Worm (Caenorhabditis elegans) whole organism, early embryonic: ENCODE results near the gene gtl-1.

ENCODE experiments used
- B0310.2 ChIP-seq: sonication (generic microtip); optimal IDR thresholded peaks from 2 replicates; lab custom pipeline; 2016; ENCODE audit warnings: mild to moderate bottlenecking, missing genetic modification characterization, missing compliant biosample characterization
- F13C5.2 ChIP-seq: sonication (generic microtip); optimal IDR thresholded peaks from 2 replicates; lab custom pipeline; 2017; ENCODE audit warnings: mild to moderate bottlenecking, missing genetic modification characterization, inconsistent platforms, missing compliant biosample characterization
- aly-1 ChIP-seq: sonication (generic microtip); optimal IDR thresholded peaks from 2 replicates; lab custom pipeline; 2016; ENCODE audit warnings: missing genetic modification characterization, missing compliant biosample characterization
- ama-1 ChIP-seq: fragments of 150-350 bp; optimal IDR thresholded peaks from 2 replicates; lab custom pipeline; 2014
- ceh-13 ChIP-seq: fragments of 200-800 bp; sonication (Bioruptor generic); optimal IDR thresholded peaks from 2 replicates; lab custom pipeline; 2018; ENCODE audit warnings: mild to moderate bottlenecking, missing genetic modification characterization, missing compliant biosample characterization
- ceh-36 ChIP-seq: sonication (generic microtip); optimal IDR thresholded peaks from 2 replicates; lab custom pipeline; 2016; ENCODE audit warnings: missing genetic modification characterization, inconsistent platforms, missing compliant biosample characterization
- ets-7 ChIP-seq: sonication (generic microtip); optimal IDR thresholded peaks from 2 replicates; lab custom pipeline; 2016; ENCODE audit warnings: missing genotype, missing genetic modification characterization, missing compliant biosample characterization
- flt-1 ChIP-seq: fragments of 200-800 bp; sonication (Bioruptor generic); IDR thresholded peaks from 2 replicates; pipeline ENCODE4 v1.3.6; 2022; ENCODE audit warnings: missing genetic modification characterization, missing compliant biosample characterization
- hmbx-1 ChIP-seq: sonication (generic microtip); optimal IDR thresholded peaks from 2 replicates; lab custom pipeline; 2016; ENCODE audit warnings: mild to moderate bottlenecking, missing genetic modification characterization, missing compliant biosample characterization
- hmg-4 ChIP-seq: fragments of 200-800 bp; sonication (Bioruptor generic); optimal IDR thresholded peaks from 2 replicates; lab custom pipeline; 2018; ENCODE audit warnings: mild to moderate bottlenecking, missing genetic modification characterization, missing compliant biosample characterization
- hnd-1 ChIP-seq: sonication (generic microtip); optimal IDR thresholded peaks from 2 replicates; lab custom pipeline; 2016; ENCODE audit warnings: missing genetic modification characterization, missing compliant biosample characterization
- pes-1 ChIP-seq: fragments of 200-800 bp; sonication (Bioruptor generic); IDR thresholded peaks from 2 replicates; pipeline ENCODE4 v1.3.6; 2022; ENCODE audit warnings: missing genetic modification reagents, missing genetic modification characterization, missing compliant biosample characterization
- scrt-1 ChIP-seq: fragments of 200-800 bp; sonication (Bioruptor generic); IDR thresholded peaks from 2 replicates; pipeline ENCODE4 v1.3.6; 2022; ENCODE audit warnings: missing genetic modification characterization, missing compliant biosample characterization
- sea-1 ChIP-seq: fragments of 200-800 bp; sonication (Bioruptor generic); conservative IDR thresholded peaks from 2 replicates; pipeline ENCODE4 v1.3.6; 2022; ENCODE audit warnings: missing genetic modification characterization, missing compliant biosample characterization
- tbx-11 ChIP-seq: fragments of 200-800 bp; sonication (Bioruptor generic); IDR thresholded peaks from 2 replicates; pipeline ENCODE4 v1.3.6; 2022; ENCODE audit warnings: missing genetic modification characterization, missing compliant biosample characterization
- tbx-37 ChIP-seq: fragments of 200-800 bp; sonication (Bioruptor generic); conservative IDR thresholded peaks from 2 replicates; pipeline ENCODE4 v1.3.6; 2022; ENCODE audit warnings: missing genetic modification reagents, missing genetic modification characterization, missing compliant biosample characterization
- tra-4 ChIP-seq: sonication (generic microtip); optimal IDR thresholded peaks from 2 replicates; lab custom pipeline; 2017; ENCODE audit warnings: missing genetic modification characterization, missing compliant biosample characterization

gtl-1 gene

DNA sequence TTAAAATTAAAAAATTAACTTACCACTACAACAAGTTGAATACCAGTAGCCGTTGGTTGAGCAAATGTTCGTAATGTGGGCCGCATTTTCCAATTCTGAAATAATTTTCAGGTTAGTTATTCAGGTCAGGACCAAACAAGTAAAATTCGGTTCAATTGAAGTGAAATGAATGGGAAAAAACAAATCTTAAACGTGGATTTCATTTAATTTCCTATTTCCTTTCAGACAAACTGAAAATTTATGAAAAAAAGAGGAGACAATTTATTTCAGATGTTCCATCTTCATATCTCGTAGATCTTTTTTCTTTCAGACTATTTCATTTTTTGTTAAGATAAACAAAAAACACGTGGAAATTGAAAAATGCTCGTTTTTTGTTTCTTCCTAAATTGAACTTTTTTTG lies 18.0 kb downstream of the gtl-1 start, which contains the start of gene C05C12.6:
C05C12.6 (minus strand) TSS at position 101 of the 400 bp plus-strand sequence.
- TF ChIP-seq tbx-37 (GFP tag; lab: Robert Waterston, UW) = no peak
- no peak for TF ChIP-seq ceh-36 (tag; lab: Kevin White, UChicago)
- no peak for TF ChIP-seq ets-7
- no peak for TF ChIP-seq flt-1 (GFP tag; lab: Robert Waterston, UW)
- TF ChIP-seq ama-1 (lab: Kevin White, UChicago) = no peak
- no peak for TF ChIP-seq aly-1 (tag; lab: Kevin White, UChicago)
- no peak for TF ChIP-seq tbx-11 (GFP tag; lab: Robert Waterston, UW)
- no peak for TF ChIP-seq hnd-1
- TF ChIP-seq scrt-1 (GFP tag; lab: Robert Waterston, UW) = no peak

DNA sequence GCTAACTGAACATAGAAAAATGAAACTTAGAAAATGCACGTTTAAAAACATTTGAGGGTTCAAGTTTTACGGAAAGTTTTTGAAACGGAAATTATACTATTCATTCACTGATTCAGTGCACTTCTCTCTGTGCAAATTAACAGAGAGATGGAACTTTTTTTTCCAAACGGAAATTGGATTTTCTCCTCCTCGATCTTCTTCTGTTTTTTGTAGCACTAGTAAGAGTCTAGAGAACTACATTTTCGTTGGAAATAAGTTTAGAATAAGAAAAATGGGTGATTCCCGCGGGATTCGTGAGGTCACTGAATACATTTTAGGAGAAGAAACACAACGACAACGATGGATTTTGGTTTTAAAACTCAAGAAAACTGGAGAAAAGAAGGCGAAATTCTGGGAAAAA lies 23.6 kb downstream of the gtl-1 start:
- TF ChIP-seq ceh-36 (tag; lab: Kevin White, UChicago) = no peak
- no peak for TF ChIP-seq hnd-1
- TF ChIP-seq ama-1 (lab: Kevin White, UChicago) = no peak
- no peak for TF ChIP-seq scrt-1 (GFP tag; lab: Robert Waterston, UW)
- no peak for TF ChIP-seq tra-4 (tag; lab: Kevin White, UChicago)
- no peak for TF ChIP-seq hmg-4 (GFP tag; lab: Kevin White, UChicago)
- no peak for TF ChIP-seq tbx-37 (GFP tag; lab: Robert Waterston, UW)
- TF ChIP-seq aly-1 (tag; lab: Kevin White, UChicago) = no peak
- no peak for TF ChIP-seq F13C5.2 (tag; lab: Kevin White, UChicago)
- TF ChIP-seq B0310.2 (tag; lab: Kevin White, UChicago) = no peak
- TF ChIP-seq flt-1 (GFP tag; lab: Robert Waterston, UW) = no peak
- no peak for TF ChIP-seq pes-1 (GFP tag; lab: Robert Waterston, UW)
- no peak for TF ChIP-seq ceh-13 (GFP tag; lab: Kevin White, UChicago)
- no peak for TF ChIP-seq sea-1 (GFP tag; lab: Robert Waterston, UW)
- no peak for TF ChIP-seq hmbx-1 (tag; lab: Kevin White, UChicago)
- TF ChIP-seq ets-7 = no peak
- no peak for TF ChIP-seq tbx-11 (GFP tag; lab: Robert Waterston, UW)

DNA sequence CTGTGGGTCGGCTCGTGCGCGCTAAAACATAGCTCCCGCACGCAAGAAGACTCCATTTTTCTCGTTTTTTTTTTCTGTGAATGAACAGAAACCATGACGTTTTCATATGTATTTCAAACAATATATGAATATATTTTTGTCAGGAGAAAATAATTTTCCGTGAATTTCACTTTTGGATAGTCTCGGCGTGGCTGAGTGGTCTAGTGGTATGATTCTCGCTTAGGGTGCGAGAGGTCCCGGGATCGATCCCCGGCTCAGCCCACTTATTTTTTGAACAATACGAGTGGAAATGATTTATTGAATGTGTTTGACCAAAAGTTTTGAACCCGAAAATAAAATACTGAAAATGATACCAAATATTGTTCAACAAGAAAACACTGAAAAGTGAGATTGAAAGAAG lies 28.0 kb downstream of the gtl-1 start:
- TF ChIP-seq scrt-1 (GFP tag; lab: Robert Waterston, UW) (no peak), hmg-4 (GFP tag; lab: Kevin White, UChicago) (no peak), tbx-37 (GFP tag; lab: Robert Waterston, UW) (no peak), tra-4 (tag; lab: Kevin White, UChicago) (no peak), ceh-36 (tag; lab: Kevin White, UChicago) (no peak), ceh-13 (GFP tag; lab: Kevin White, UChicago) (no peak), B0310.2 (tag; lab: Kevin White, UChicago) (no peak), hnd-1 (no peak), sea-1 (GFP tag; lab: Robert Waterston, UW) (no peak), aly-1 (tag; lab: Kevin White, UChicago) (no peak), tbx-11 (GFP tag; lab: Robert Waterston, UW) (no peak), F13C5.2 (tag; lab: Kevin White, UChicago) (no peak), hmbx-1 (tag; lab: Kevin White, UChicago) (no peak), pes-1 (GFP tag; lab: Robert Waterston, UW) (no peak), flt-1 (GFP tag; lab: Robert Waterston, UW) (no peak), ets-7 (no peak)

DNA sequence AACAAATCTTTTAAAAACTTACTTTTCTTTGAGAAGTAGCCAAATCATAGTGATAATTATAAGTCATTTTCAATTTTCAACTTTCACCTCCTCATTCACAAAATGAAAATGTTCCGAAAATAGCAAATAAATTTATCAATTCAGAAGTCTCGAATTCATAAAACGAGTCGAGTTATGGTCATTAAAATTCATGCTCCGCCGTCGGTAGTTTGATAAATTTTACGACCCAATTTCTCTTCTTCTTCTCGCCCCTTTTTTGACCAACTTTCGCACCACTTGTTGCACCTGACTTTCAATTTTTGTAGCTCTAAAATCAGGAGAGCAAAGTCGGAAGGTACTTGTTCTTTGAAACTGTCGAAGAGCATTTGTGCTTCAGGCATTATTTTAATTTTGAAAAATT lies 29.3 kb downstream of the gtl-1 start, which contains the start of gene best-7:
best-7 (minus strand) TSS at position 239 of the 400 bp plus-strand sequence.
- TF ChIP-seq hnd-1 (no peak), ceh-36 (tag; lab: Kevin White, UChicago) (no peak), F13C5.2 (tag; lab: Kevin White, UChicago) (no peak), tra-4 (tag; lab: Kevin White, UChicago) (no peak), aly-1 (tag; lab: Kevin White, UChicago) (no peak), ceh-13 (GFP tag; lab: Kevin White, UChicago) (no peak), B0310.2 (tag; lab: Kevin White, UChicago) (no peak), ama-1 (lab: Kevin White, UChicago) (no peak), ets-7 (no peak), flt-1 (GFP tag; lab: Robert Waterston, UW) (no peak), tbx-11 (GFP tag; lab: Robert Waterston, UW) (no peak), sea-1 (GFP tag; lab: Robert Waterston, UW) (no peak), scrt-1 (GFP tag; lab: Robert Waterston, UW) (no peak), tbx-37 (GFP tag; lab: Robert Waterston, UW) (no peak), hmbx-1 (tag; lab: Kevin White, UChicago) (no peak), pes-1 (GFP tag; lab: Robert Waterston, UW) (no peak), hmg-4 (GFP tag; lab: Kevin White, UChicago) (no peak)

DNA sequence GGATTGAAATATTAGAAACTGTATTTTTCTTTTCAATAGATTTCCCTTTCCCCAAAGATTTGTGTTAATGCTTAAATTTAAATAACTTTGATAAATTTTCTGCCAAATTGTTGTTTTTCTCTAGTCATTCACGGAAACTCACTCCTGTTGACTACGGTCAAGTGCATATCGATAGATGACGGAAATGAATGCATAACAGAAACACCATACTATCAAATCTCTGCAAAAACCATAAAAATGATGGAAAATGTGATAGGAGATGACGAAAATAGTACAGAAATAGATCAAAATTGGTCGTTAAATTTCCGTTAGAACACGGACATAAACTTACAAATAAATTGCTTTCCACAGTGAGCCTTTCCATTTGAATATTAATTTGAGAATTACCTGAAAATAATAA lies 30.3 kb downstream of the gtl-1 start:
- TF ChIP-seq tbx-37 (GFP tag; lab: Robert Waterston, UW) (no peak), hmbx-1 (tag; lab: Kevin White, UChicago) (no peak), aly-1 (tag; lab: Kevin White, UChicago) (no peak), ets-7 (no peak), tbx-11 (GFP tag; lab: Robert Waterston, UW) (no peak), ceh-36 (tag; lab: Kevin White, UChicago) (no peak), ceh-13 (GFP tag; lab: Kevin White, UChicago) (no peak), flt-1 (GFP tag; lab: Robert Waterston, UW) (no peak), hnd-1 (no peak), sea-1 (GFP tag; lab: Robert Waterston, UW) (no peak)

DNA sequence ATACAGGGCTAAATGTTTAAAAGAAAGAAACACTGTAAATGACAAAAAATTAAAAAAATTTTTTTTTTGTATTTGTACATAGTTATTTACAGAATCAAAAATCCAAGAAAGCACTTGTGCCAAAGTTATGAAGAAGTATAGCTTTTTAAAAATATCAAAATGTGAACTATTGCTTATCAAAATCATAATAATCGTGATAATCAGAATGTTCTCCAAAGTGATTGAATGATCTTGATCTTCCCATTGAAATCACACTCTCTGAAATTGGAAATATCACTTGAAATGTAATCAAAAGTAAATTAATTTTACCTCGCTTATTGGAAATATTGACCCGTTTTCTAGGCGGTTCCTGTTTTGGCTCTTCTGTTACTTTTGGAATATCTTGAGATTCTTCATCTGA lies 32.8 kb downstream of the gtl-1 start:
- TF ChIP-seq B0310.2 (tag; lab: Kevin White, UChicago) (no peak), sea-1 (GFP tag; lab: Robert Waterston, UW) (no peak), tbx-11 (GFP tag; lab: Robert Waterston, UW) (no peak), pes-1 (GFP tag; lab: Robert Waterston, UW) (no peak), tra-4 (tag; lab: Kevin White, UChicago) (no peak), ceh-36 (tag; lab: Kevin White, UChicago) (no peak), F13C5.2 (tag; lab: Kevin White, UChicago) (no peak), aly-1 (tag; lab: Kevin White, UChicago) (no peak), tbx-37 (GFP tag; lab: Robert Waterston, UW) (no peak), ets-7 (no peak), scrt-1 (GFP tag; lab: Robert Waterston, UW) (no peak), ceh-13 (GFP tag; lab: Kevin White, UChicago) (no peak), ama-1 (lab: Kevin White, UChicago) (no peak), flt-1 (GFP tag; lab: Robert Waterston, UW) (no peak), hnd-1 (no peak), hmg-4 (GFP tag; lab: Kevin White, UChicago) (no peak)
